Fruit fly (Drosophila melanogaster): Measurements from ENCODE around the gene DCX-EMAP.

The DCX-EMAP gene

dm6 chr3L:14974513-14974912 is 70.9 kb downstream of the DCX-EMAP start, which contains the start of gene Ocho (continued):
- TF ChIP-seq Lpt (GFP tag; optimal IDR thresholded peaks at IDR 0.05) = no peak
- no peak for TF ChIP-seq CG14441 (GFP tag; IDR thresholded peaks at IDR 0.05)
- TF ChIP-seq CG17829 (tag; optimal IDR thresholded peaks at IDR 0.05) = peak; percentile 17
- TF ChIP-seq sqz (GFP tag; optimal IDR thresholded peaks at IDR 0.05) = peak; percentile 19
- peak; percentile 64; the same call in 3 of the 4 replicates for TF ChIP-seq Dll (GFP tag; IDR thresholded peaks at IDR 0.05; ENCODE audit: partially characterized antibody)
- peak; percentile 3 for TF ChIP-seq stwl (tag; optimal IDR thresholded peaks at IDR 0.05)
- TF ChIP-seq Eip74EF (GFP tag; optimal IDR thresholded peaks at IDR 0.05) = no peak
- TF ChIP-seq cad (GFP tag; optimal IDR thresholded peaks at IDR 0.05) = no peak
- peak; percentile 40; the same call in 1 of the 2 replicates for TF ChIP-seq Xrp1 (GFP tag; IDR thresholded peaks at IDR 0.05)
- TF ChIP-seq CG11247 (GFP tag; IDR thresholded peaks at IDR 0.05) = no peak
- peak; percentile 76; the same call in 2 of the 3 replicates for TF ChIP-seq CG16813 (GFP tag; IDR thresholded peaks at IDR 0.05; ENCODE audit: partially characterized antibody)
- peak; percentile 40; the same call in 1 of the 3 replicates for TF ChIP-seq Doc3 (GFP tag; IDR thresholded peaks at IDR 0.05; ENCODE audit: partially characterized antibody)
- TF ChIP-seq CG9876 (GFP tag; optimal IDR thresholded peaks at IDR 0.05) = no peak
- TF ChIP-seq gsb (GFP tag; IDR thresholded peaks at IDR 0.05) = no peak
- peak in 1 of 2 experiments; percentile 13 for TF ChIP-seq eve (GFP tag; optimal IDR thresholded peaks at IDR 0.05)
- no peak for TF ChIP-seq ara (GFP tag; IDR thresholded peaks at IDR 0.05)
- no peak for TF ChIP-seq crc (GFP tag; optimal IDR thresholded peaks at IDR 0.05)
- TF ChIP-seq sima (GFP tag; optimal IDR thresholded peaks at IDR 0.05) = no peak
- no peak for TF ChIP-seq bab2 (GFP tag; optimal IDR thresholded peaks at IDR 0.05)
- no peak for TF ChIP-seq cwo (GFP tag; optimal IDR thresholded peaks at IDR 0.05)
- TF ChIP-seq wek (GFP tag; optimal IDR thresholded peaks at IDR 0.05) = no peak
- TF ChIP-seq Scr (GFP tag; IDR thresholded peaks at IDR 0.05; ENCODE audit: partially characterized antibody) = peak; percentile 60
- TF ChIP-seq Sry-δ (GFP tag; optimal IDR thresholded peaks at IDR 0.05) = peak; percentile 38
- 0 out of 2 replicates have a peak, but pooled peaks have one; percentile 20 for TF ChIP-seq chm (GFP tag; IDR thresholded peaks at IDR 0.05)
- TF ChIP-seq CG3847 (GFP tag; IDR thresholded peaks at IDR 0.05) = no peak
- TF ChIP-seq sc (optimal IDR thresholded peaks at IDR 0.05) = no peak
- TF ChIP-seq sc (GFP tag; optimal IDR thresholded peaks at IDR 0.05) = no peak
- TF ChIP-seq dmrt11E (tag; optimal IDR thresholded peaks at IDR 0.05) = peak; percentile 59

DNA sequence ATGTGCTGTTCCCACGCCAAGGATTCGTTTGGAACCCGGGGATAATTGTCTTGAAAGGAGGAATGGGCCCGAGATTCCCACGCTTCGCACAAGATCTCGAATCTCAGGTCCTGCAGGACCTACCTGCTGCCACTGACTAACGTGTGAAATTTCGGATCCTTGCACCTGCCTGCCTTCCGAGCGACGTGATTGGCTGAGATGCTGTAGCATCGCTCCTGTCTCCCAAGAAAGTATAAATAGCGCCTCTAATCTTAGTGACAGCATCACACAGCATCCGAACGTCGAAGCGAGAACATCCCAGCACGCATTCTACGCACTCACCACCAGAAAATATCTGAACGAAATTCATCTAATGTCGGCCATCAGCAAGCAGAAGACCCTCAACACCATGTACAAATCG is 71.3 kb downstream of the DCX-EMAP start:
- TF ChIP-seq CG1233 (GFP tag; optimal IDR thresholded peaks at IDR 0.05) = no peak
- TF ChIP-seq ato (GFP tag; IDR thresholded peaks at IDR 0.05; ENCODE audit: partially characterized antibody) = no peak
- TF ChIP-seq E2f1 (GFP tag; IDR thresholded peaks at IDR 0.05) = no peak
- TF ChIP-seq insv (GFP tag; optimal IDR thresholded peaks at IDR 0.05) = peak in 1 of 2 experiments; percentile 32
- TF ChIP-seq CG1602 (GFP tag; optimal IDR thresholded peaks at IDR 0.05) = no peak
- peak; percentile 66 for TF ChIP-seq Nf-YC (tag; optimal IDR thresholded peaks at IDR 0.05)
- TF ChIP-seq Sry-δ (GFP tag; optimal IDR thresholded peaks at IDR 0.05) = no peak
- no peak for TF ChIP-seq Scr (GFP tag; IDR thresholded peaks at IDR 0.05; ENCODE audit: partially characterized antibody)
- no peak for TF ChIP-seq unpg (GFP tag; optimal IDR thresholded peaks at IDR 0.05)
- TF ChIP-seq CG31441 (GFP tag; IDR thresholded peaks at IDR 0.05) = no peak
- no peak for TF ChIP-seq eve (GFP tag; optimal IDR thresholded peaks at IDR 0.05)
- no peak for TF ChIP-seq wek (GFP tag; optimal IDR thresholded peaks at IDR 0.05)
- peak; percentile 32 for TF ChIP-seq Med (GFP tag)
- TF ChIP-seq dati (GFP tag; IDR thresholded peaks at IDR 0.05) = no peak
- no peak for TF ChIP-seq CG9876 (GFP tag; optimal IDR thresholded peaks at IDR 0.05)
- no peak for TF ChIP-seq Dip2 (GFP tag; IDR thresholded peaks at IDR 0.05)
- no peak for TF ChIP-seq CG12155 (GFP tag; optimal IDR thresholded peaks at IDR 0.05)
- no peak for TF ChIP-seq vvl (GFP tag; IDR thresholded peaks at IDR 0.05)
- TF ChIP-seq CG8924 (tag; optimal IDR thresholded peaks at IDR 0.05) = no peak
- no peak for TF ChIP-seq CG9609 (GFP tag; optimal IDR thresholded peaks at IDR 0.05)
- TF ChIP-seq CG7372 (GFP tag; IDR thresholded peaks at IDR 0.05) = no peak
- no peak for TF ChIP-seq Trl (optimal IDR thresholded peaks at IDR 0.05)
- TF ChIP-seq Trl (GFP tag; optimal IDR thresholded peaks at IDR 0.05) = no peak
- TF ChIP-seq CG7357 (GFP tag; IDR thresholded peaks at IDR 0.05) = no peak
- no peak for TF ChIP-seq CG1647 (GFP tag; optimal IDR thresholded peaks at IDR 0.05)
- no peak for TF ChIP-seq CG9932 (GFP tag; IDR thresholded peaks at IDR 0.05)
- TF ChIP-seq CG3995 (GFP tag; optimal IDR thresholded peaks at IDR 0.05) = no peak
- peak; percentile 78 for TF ChIP-seq pros (GFP tag; optimal IDR thresholded peaks at IDR 0.05)
- TF ChIP-seq chm (GFP tag; IDR thresholded peaks at IDR 0.05) = peak; percentile 50; the same call in 1 of the 2 replicates
- no peak for TF ChIP-seq CG12236 (GFP tag; optimal IDR thresholded peaks at IDR 0.05)
